Fruit fly (Drosophila melanogaster) whole organism, wandering third instar larva: Measurements from ENCODE around the gene mtd.

Experiments
- Abd-B ChIP-seq: fragments of >200 bp; optimal IDR thresholded peaks from 2 replicates; lab custom pipeline; 2017; ENCODE audit warnings: missing biosample characterization, missing genetic modification characterization
- Dfd ChIP-seq: fragments of >200 bp; optimal IDR thresholded peaks from 2 replicates; lab custom pipeline; 2017; ENCODE audit warnings: missing biosample characterization, missing genetic modification characterization
- Hr78 ChIP-seq: fragments of >200 bp; optimal IDR thresholded peaks from 2 replicates; lab custom pipeline; 2017; ENCODE audit warnings: missing biosample characterization, missing genetic modification characterization
- OdsH ChIP-seq: fragments of 200-800 bp; sonication (Bioruptor generic); optimal IDR thresholded peaks from 2 replicates; lab custom pipeline; 2016; ENCODE audit warnings: missing biosample characterization, mild to moderate bottlenecking, missing genetic modification characterization
- Sp1 ChIP-seq: fragments of 200-800 bp; sonication (Bioruptor generic); optimal IDR thresholded peaks from 3 replicates; lab custom pipeline; 2019; ENCODE audit warnings: missing biosample characterization, mild to moderate bottlenecking, missing genetic modification characterization, moderate library complexity
- fru ChIP-seq: fragments of 200-800 bp; sonication (Bioruptor generic); optimal IDR thresholded peaks from 3 replicates; lab custom pipeline; 2016; ENCODE audit warnings: missing biosample characterization, mild to moderate bottlenecking, missing genetic modification characterization
- h ChIP-seq: fragments of 200-800 bp; sonication (Bioruptor generic); optimal IDR thresholded peaks from 3 replicates; lab custom pipeline; 2016; ENCODE audit warnings: missing biosample characterization, mild to moderate bottlenecking, missing genetic modification characterization
- pan ChIP-seq: fragments of >200 bp; optimal IDR thresholded peaks from 2 replicates; lab custom pipeline; 2017
- rgr ChIP-seq: fragments of 200-800 bp; sonication (Bioruptor generic); optimal IDR thresholded peaks from 3 replicates; lab custom pipeline; 2016; ENCODE audit warnings: missing biosample characterization, mild to moderate bottlenecking, missing genetic modification characterization
- usp ChIP-seq: fragments of >200 bp; optimal IDR thresholded peaks from 2 replicates; lab custom pipeline; 2017; ENCODE audit warnings: missing biosample characterization, missing genetic modification characterization

- TF ChIP-seq Dfd (GFP tag; lab: Kevin White, UChicago): no peak
- TF ChIP-seq Sp1 (GFP tag; lab: Kevin White, UChicago): no peak
- no peak for TF ChIP-seq Hr78 (GFP tag; lab: Kevin White, UChicago)
- TF ChIP-seq pan: no peak
- TF ChIP-seq fru (GFP tag; lab: Kevin White, UChicago): no peak
- TF ChIP-seq rgr (GFP tag; lab: Kevin White, UChicago): no peak
- no peak for TF ChIP-seq Abd-B (GFP tag; lab: Kevin White, UChicago)
- TF ChIP-seq OdsH (GFP tag; lab: Kevin White, UChicago): no peak
- no peak for TF ChIP-seq h
- TF ChIP-seq usp: no peak
Measured at dm6 chr3R:5231383-5232196, 118.7 kb downstream of the mtd start.
